Worm (Caenorhabditis elegans): ENCODE results near the gene ndg-4.

DNA sequence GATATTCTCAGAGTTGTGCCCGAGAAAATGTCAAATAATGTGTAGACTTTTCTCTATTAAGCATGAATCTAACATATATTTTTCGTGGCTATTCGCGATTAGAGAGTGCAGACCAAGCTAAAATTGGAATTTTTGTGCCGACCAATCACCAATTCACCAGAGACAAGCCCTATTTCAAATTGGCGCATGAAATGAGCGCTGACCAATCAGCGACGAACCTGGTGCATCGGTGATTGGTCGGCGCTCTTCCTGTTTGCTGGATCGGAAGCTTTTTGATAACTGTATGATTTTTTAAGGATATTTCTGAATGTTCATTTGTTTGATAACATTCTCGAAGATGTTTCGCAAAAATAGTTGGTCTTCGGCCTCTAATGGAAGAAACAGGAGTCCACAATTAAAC lies 13.9 kb downstream of the ndg-4 start:
- no peak for TF ChIP-seq dao-5 (tag; optimal IDR thresholded peaks at IDR 0.05)
- no peak for TF ChIP-seq him-1 (tag; optimal IDR thresholded peaks at IDR 0.05)
- no peak for TF ChIP-seq W03F9.2 (tag; optimal IDR thresholded peaks at IDR 0.05)

Measured in whole organism, L4/young adult.